Fruit fly (Drosophila melanogaster) whole organism, wandering third instar larva: ENCODE data around the gene CG45067.

Experiments
- CG32264 ChIP-seq: fragments of 200-800 bp; sonication (Bioruptor generic); optimal IDR thresholded peaks from 2 replicates; lab custom pipeline; 2016; ENCODE audit warnings: missing biosample characterization, missing genetic modification characterization
- sv ChIP-seq: fragments of 200-800 bp; sonication (Bioruptor generic); optimal IDR thresholded peaks from 3 replicates; lab custom pipeline; 2016; ENCODE audit warnings: missing biosample characterization, missing genetic modification characterization

DNA sequence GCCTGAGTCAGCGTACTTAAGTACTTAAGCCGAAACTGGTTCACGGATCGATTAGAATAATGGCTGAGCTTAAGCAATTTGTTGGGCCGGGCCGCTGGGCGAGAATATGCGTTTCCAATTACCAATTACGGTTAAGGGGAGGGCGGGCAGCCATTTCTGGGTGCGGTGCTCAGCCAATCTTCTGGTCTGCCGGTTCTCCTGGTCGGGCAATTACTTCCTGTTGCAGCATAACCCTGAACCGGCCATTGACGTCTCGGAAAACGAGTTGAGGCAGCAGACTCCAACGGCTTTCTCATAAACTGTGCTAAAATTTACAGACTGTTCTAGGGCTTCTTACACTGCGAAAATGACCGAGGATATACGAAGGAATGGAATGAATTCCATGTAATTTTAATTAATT lies 13.1 kb downstream of the CG45067 start:
- no peak for TF ChIP-seq sv
- TF ChIP-seq CG32264 = no peak
